Worm (Caenorhabditis elegans): ENCODE measurements around the gene F37C4.4.

ce11 chrIV:3873195-3873594 lies 6.1 kb downstream of the F37C4.4 start:
- TF ChIP-seq nhr-67 (tag; optimal IDR thresholded peaks at IDR 0.05) = no peak
- no peak for TF ChIP-seq hmg-11 (tag; optimal IDR thresholded peaks at IDR 0.05)
- TF ChIP-seq ztf-4 (tag; optimal IDR thresholded peaks at IDR 0.05) = no peak
- TF ChIP-seq ZK546.5 (tag; optimal IDR thresholded peaks at IDR 0.05) = no peak
- TF ChIP-seq unc-62 (GFP tag; optimal IDR thresholded peaks at IDR 0.05) = no peak

Measured in whole organism, L3 larva.